Worm (Caenorhabditis elegans): Measurements from ENCODE around the gene srh-56.

srh-56 gene

DNA sequence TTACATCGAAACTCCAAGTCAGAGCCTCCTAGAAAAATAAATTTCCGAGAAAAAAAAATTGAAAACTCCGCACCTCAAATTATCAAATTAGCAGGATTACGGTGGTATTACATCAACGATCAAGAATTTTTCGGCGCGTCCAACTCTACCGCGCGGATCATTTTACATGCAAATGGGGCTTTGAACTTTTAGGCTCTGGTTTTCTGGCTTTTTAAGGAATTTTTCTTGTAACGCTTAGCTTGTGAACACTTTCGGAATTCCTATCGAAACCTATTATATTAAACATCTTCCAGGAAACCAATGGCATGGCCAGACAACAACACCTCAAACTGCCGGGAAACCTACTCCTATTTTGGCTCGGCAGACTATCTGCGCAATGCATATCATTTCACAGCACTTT, at the start of gene srh-56:
srh-56 (plus strand) TSS at position 301 of the 400 bp plus-strand sequence.
- no peak for TF ChIP-seq lsy-2 (tag; optimal IDR thresholded peaks at IDR 0.05)
- TF ChIP-seq skn-1 (tag; optimal IDR thresholded peaks at IDR 0.05) = no peak
- TF ChIP-seq mbf-1 (tag; optimal IDR thresholded peaks at IDR 0.05) = no peak
- no peak for TF ChIP-seq zag-1 (tag; optimal IDR thresholded peaks at IDR 0.05)
- TF ChIP-seq sem-4 (tag; optimal IDR thresholded peaks at IDR 0.05) = no peak
- no peak for TF ChIP-seq ztf-11 (tag; optimal IDR thresholded peaks at IDR 0.05)
- no peak for TF ChIP-seq aly-2 (tag; optimal IDR thresholded peaks at IDR 0.05)
- no peak for TF ChIP-seq snpc-4 (tag; optimal IDR thresholded peaks at IDR 0.05)
- TF ChIP-seq sma-9 (GFP tag; optimal IDR thresholded peaks at IDR 0.05) = no peak
- TF ChIP-seq sma-9 (tag; optimal IDR thresholded peaks at IDR 0.05) = no peak
- no peak for TF ChIP-seq dmd-4 (tag; optimal IDR thresholded peaks at IDR 0.05)
- no peak for TF ChIP-seq blmp-1 (tag; optimal IDR thresholded peaks at IDR 0.05; ENCODE audit: insufficient read depth)
- no peak for TF ChIP-seq lin-11 (tag; optimal IDR thresholded peaks at IDR 0.05)
- TF ChIP-seq nhr-25 (tag; optimal IDR thresholded peaks at IDR 0.05) = no peak
- TF ChIP-seq elt-1 (tag; optimal IDR thresholded peaks at IDR 0.05) = no peak
- TF ChIP-seq fos-1 (tag; optimal IDR thresholded peaks at IDR 0.05) = no peak
- no peak for TF ChIP-seq mab-5 (tag; optimal IDR thresholded peaks at IDR 0.05)
- TF ChIP-seq elt-3 (tag; optimal IDR thresholded peaks at IDR 0.05) = no peak
- TF ChIP-seq sma-3 (GFP tag; optimal IDR thresholded peaks at IDR 0.05) = no peak

ce11 chrV:2722555-2722954, 49.1 kb upstream of the srh-56 start, which contains the start of gene srg-60:
Gene srg-60, minus strand, starts transcription at chrV:2722655.
- TF ChIP-seq unc-62 (GFP tag; optimal IDR thresholded peaks at IDR 0.05) (no peak), ama-1 (optimal IDR thresholded peaks at IDR 0.05) (no peak), alr-1 (tag; optimal IDR thresholded peaks at IDR 0.05) (no peak), nhr-25 (tag; optimal IDR thresholded peaks at IDR 0.05) (no peak), unc-55 (GFP tag; optimal IDR thresholded peaks at IDR 0.05) (no peak), nhr-10 (tag; optimal IDR thresholded peaks at IDR 0.05) (no peak), ZK546.5 (tag; optimal IDR thresholded peaks at IDR 0.05) (no peak), ceh-82 (tag; optimal IDR thresholded peaks at IDR 0.05) (no peak), crh-2 (tag; optimal IDR thresholded peaks at IDR 0.05) (no peak), skn-1 (tag; optimal IDR thresholded peaks at IDR 0.05) (no peak), ztf-11 (tag; optimal IDR thresholded peaks at IDR 0.05) (no peak), egl-27 (tag; optimal IDR thresholded peaks at IDR 0.05) (no peak), elt-3 (tag; optimal IDR thresholded peaks at IDR 0.05) (no peak), nhr-129 (tag; optimal IDR thresholded peaks at IDR 0.05) (no peak), peb-1 (tag; optimal IDR thresholded peaks at IDR 0.05) (no peak), sem-4 (tag; optimal IDR thresholded peaks at IDR 0.05) (no peak), gmeb-1 (tag; optimal IDR thresholded peaks at IDR 0.05) (no peak), ceh-16 (tag; optimal IDR thresholded peaks at IDR 0.05) (no peak), mbf-1 (tag; optimal IDR thresholded peaks at IDR 0.05) (no peak)

DNA sequence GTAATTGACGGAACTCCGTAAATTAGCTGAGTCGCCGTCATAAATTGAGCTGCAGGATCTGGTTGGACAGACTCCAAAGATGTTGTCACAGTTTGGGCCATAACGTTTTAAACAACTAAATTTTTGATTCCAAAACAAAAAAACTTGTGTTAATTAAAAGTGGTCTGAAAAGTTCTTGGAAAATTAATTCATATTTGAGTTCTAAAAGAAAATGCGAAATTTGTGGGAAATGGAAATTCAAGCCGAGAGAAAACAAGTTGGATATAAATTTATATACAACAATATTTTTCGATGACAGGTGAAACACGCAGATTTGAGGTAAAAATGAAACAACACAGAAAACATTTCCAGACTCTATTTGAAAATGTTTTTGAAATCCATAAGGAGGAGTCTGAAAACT, 46.4 kb upstream of the srh-56 start, which contains the start of gene srg-59:
srg-59 (minus strand) TSS at position 101 of the 400 bp plus-strand sequence.
- TF ChIP-seq mbf-1 (tag; optimal IDR thresholded peaks at IDR 0.05) = no peak
- TF ChIP-seq nhr-21 (tag; optimal IDR thresholded peaks at IDR 0.05) = no peak

- TF ChIP-seq elt-1 (tag; optimal IDR thresholded peaks at IDR 0.05) (no peak), C34F6.9 (tag; optimal IDR thresholded peaks at IDR 0.05) (no peak), nhr-129 (tag; optimal IDR thresholded peaks at IDR 0.05) (no peak), ceh-16 (tag; optimal IDR thresholded peaks at IDR 0.05) (no peak), unc-62 (GFP tag; optimal IDR thresholded peaks at IDR 0.05) (no peak), R02D3.7 (tag; optimal IDR thresholded peaks at IDR 0.05) (no peak), snpc-4 (tag; optimal IDR thresholded peaks at IDR 0.05) (no peak)
These were observed 44.6 kb upstream of the srh-56 start, which contains the start of gene str-13 for ce11 chrV:2727101-2727500. Gene str-13, minus strand, starts transcription at chrV:2727201.

- no peak for TF ChIP-seq nhr-6 (tag; optimal IDR thresholded peaks at IDR 0.05)
These were observed 43.4 kb upstream of the srh-56 start, which contains the start of gene str-33 for ce11 chrV:2728236-2728635. Gene str-33, plus strand, starts transcription at chrV:2728536.

Data from whole organism, L2 larva.